Fruit fly (Drosophila melanogaster): ENCODE measurements around the gene Tfb4.

- TF ChIP-seq Clk (GFP tag; optimal IDR thresholded peaks at IDR 0.05) = no peak
- TF ChIP-seq Mnt (GFP tag; optimal IDR thresholded peaks at IDR 0.05) = peak; percentile 97
- peak; percentile 9 for TF ChIP-seq CG33017 (tag; optimal IDR thresholded peaks at IDR 0.05)
- peak; percentile 42 for TF ChIP-seq cic (GFP tag; optimal IDR thresholded peaks at IDR 0.05)
- no peak for TF ChIP-seq toe (GFP tag; optimal IDR thresholded peaks at IDR 0.05)
- TF ChIP-seq CG12768 (GFP tag; optimal IDR thresholded peaks at IDR 0.05) = peak; percentile 21
- no peak for TF ChIP-seq CG1620 (GFP tag; optimal IDR thresholded peaks at IDR 0.05)
- no peak for TF ChIP-seq kay (GFP tag; ENCODE audit: borderline replicate concordance)
- TF ChIP-seq bab1 (GFP tag; optimal IDR thresholded peaks at IDR 0.05) = peak; percentile 45
- peak; percentile 1 for TF ChIP-seq ovo (GFP tag; optimal IDR thresholded peaks at IDR 0.05)
- peak; percentile 45 for TF ChIP-seq CG11617 (GFP tag; optimal IDR thresholded peaks at IDR 0.05)
- peak; percentile 94 for TF ChIP-seq tj (GFP tag; optimal IDR thresholded peaks at IDR 0.05)
- no peak for TF ChIP-seq CG7101 (tag; optimal IDR thresholded peaks at IDR 0.05)
- TF ChIP-seq Hr96 (GFP tag; optimal IDR thresholded peaks at IDR 0.05) = no peak
Observed at dm6 chr2L:1108029-1108688, 42.3 kb downstream of the Tfb4 start, which contains the start of the genes PolrMT and CG14339.
